Worm (Caenorhabditis elegans): ENCODE results near the gene nhr-22.

DNA sequence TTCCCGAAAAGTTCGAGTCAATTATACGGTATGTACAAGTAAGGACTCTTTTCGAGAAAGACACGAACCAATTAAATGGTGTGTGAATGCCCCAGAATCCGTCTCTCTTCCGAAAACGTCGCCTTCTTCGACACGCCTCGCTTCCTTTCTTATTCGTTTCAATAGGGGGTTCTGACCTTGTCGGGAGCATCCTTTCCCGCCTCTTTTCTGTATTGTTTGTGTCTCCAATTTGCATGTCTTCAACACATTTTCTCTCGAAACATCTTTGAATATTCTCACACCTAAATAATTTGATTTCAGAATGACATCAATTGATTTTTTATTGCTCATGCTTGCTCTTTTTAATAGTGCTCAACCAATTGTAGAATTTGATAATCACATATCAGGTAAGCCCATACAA lies 8.5 kb downstream of the nhr-22 start, which contains the start of gene cutl-16:
- no peak for TF ChIP-seq F26F4.8 (GFP tag; conservative IDR thresholded peaks at IDR 0.05)
- TF ChIP-seq spr-1 (tag; optimal IDR thresholded peaks at IDR 0.05), result no peak
- no peak for TF ChIP-seq jun-1 (tag; optimal IDR thresholded peaks at IDR 0.05)
- no peak for TF ChIP-seq nhr-10 (tag; optimal IDR thresholded peaks at IDR 0.05)
- no peak for TF ChIP-seq lsy-2 (tag; optimal IDR thresholded peaks at IDR 0.05)
- TF ChIP-seq skn-1 (tag; optimal IDR thresholded peaks at IDR 0.05), result no peak

All from whole organism, L4 larva.